Fruit fly (Drosophila melanogaster): ENCODE results near the gene CycE.

The CycE gene

DNA sequence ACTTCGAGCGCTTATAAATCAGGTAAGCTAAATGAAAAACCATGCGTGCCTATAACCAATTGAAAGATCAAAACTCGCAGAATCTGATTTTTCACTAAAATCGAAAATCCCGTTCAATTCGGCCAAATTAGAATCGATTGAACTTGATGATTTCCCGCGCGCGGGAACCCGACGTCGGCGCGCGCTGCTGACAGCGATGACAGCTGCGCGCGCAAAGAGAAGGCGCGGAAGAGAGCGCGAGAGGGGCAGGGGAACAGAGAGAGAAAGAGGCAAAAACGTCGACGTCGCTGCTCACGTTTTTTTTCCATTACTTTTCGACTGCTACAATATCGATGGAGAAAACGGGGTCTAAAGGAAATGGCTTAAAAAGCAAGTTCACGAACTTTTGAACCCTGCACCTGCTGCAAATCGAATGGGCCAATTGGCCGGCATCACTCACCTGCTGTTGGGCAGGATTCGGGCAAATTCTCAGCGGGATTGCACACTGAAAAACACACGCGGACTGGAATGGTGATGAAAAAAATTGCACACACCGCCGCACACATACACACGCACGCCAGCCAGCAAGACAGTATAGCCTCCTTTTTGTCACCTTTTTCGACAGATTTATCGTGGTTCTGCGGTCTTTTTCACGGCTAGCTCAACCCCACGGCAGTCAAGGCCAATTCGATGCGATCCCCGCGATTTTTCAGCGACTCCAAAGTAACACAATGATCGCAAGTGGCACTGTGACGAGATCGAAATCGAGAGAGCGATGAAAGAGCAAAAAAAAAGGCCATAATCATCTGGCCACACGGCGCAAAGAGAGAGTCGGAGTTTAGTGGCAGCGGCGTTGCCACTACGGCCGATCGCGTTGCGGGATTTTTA is at the start of gene CycE:
Gene CycE (minus strand): TSS at position 757 of the 867 bp plus-strand sequence.
- no peak for TF ChIP-seq noc (tag; optimal IDR thresholded peaks at IDR 0.05)

DNA sequence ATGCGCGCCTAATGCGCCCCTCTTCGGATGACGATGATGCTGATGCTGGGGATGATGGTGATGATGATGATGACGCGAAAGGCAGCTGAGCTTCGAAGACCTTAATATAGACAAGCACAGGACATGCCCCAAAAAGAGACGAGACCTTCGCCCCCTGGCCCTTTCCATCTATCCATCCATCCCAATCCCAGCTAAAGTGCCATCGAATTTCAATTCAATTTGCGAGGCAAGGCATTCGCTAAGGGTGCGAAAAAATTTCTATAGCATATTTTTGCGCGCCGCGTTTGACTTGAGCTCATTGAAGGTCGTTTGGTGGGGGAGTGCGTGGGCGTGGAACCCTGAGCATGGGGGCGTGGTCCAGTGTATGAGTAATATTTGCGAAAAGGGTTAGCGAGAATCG is 48.4 kb upstream of the CycE start:
- no peak for TF ChIP-seq noc (tag; optimal IDR thresholded peaks at IDR 0.05)

DNA sequence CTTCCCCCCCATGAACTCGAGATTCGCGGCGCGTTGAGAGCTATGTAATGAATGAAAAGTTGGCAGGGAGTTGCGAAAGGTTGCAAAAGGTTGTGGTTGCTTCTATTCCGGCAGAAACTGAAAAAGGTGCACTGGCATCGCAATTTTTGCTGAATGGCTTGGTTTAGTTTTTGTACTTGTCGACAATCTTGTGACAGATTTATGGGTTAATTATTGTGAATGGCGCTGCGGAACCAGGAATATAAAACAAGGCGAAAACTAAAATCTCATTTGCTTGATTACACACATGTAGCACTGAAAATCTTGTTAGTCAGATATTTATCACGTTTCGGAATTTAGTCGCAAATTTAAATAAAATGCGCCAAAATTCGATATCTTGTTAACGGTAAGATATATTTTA is 35.8 kb upstream of the CycE start, which contains the start of gene t-Grip91:
Gene t-Grip91 (plus strand): TSS at position 301 of the 400 bp plus-strand sequence.
- TF ChIP-seq noc (tag; optimal IDR thresholded peaks at IDR 0.05): no peak

DNA sequence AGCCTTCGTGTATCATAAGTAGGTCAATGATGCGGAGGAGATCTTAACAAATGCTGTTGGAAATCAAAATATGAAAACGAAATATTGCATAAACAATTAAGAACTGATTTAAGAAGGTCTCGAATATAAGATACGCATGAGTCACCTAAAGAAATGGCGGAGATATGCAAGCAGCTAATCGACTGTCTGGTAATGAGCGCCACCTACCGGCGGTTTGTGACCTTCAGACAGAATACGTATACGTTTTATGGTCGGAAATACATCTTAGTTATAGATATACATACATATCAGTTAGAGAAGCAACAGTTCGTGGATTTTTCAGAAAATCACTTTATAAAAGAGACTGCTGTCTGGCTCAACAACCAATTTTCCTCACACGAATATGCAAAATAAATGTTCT is 35.0 kb upstream of the CycE start:
- TF ChIP-seq noc (tag; optimal IDR thresholded peaks at IDR 0.05): no peak

DNA sequence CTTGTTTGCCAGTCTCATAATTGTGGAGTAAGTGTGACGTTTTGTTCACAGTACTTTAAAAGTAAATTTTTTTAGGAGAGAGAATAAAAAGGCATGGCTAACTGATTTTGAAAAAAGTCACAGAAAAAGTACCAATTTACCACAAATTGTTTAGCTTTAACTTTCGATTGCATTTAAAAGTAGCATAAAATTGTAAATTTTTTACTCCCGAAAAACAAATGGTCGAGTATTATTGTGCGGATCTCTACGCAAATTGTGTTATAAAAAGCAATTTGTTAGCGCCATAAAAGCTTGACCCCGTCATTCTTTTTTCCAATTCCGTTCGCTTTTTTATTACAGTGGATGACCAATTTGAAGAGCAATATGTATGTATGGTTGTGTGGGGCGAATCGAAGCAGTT is 28.8 kb upstream of the CycE start, which contains the start of gene CG43760:
Gene CG43760 (minus strand): TSS at position 101 of the 400 bp plus-strand sequence.
- TF ChIP-seq noc (tag; optimal IDR thresholded peaks at IDR 0.05): no peak

DNA sequence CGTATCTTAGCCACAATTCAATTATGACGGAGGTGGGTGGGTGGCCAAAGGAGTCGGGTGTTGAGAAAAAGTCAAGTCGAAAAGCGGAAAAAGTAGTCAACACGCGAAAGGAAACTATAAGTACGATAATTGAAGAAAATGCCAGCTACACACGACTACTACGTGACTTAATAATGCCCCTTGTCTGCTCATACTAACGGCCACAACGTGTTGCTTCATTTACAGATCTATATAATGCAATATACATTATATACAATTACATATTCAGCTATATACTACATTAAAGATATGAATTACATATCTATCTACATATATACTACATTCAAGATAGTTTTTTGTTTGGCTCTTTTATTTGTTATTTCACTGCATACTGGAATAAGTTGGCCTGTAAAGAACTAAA is 25.1 kb upstream of the CycE start, which contains the start of gene CG31826:
Gene CG31826 (minus strand): TSS at position 101 of the 400 bp plus-strand sequence.
- TF ChIP-seq noc (tag; optimal IDR thresholded peaks at IDR 0.05): no peak

DNA sequence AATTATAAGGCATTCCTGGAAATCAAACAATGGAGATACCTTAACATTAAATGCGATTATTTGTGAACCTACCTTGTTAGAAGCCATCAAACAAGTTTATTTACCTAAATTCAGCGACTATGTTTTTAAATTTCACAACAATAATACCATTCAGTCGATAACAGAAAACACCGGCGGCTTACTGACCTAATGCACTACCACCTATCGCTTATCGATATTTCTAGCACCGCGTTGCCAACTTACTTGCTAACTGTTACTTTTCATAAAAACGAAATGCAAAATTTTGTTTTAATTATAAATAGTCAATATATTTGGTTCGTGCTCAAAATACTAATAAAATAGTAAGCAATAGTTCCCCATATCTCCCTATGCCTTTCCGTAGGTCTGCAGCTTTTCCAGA is 23.0 kb upstream of the CycE start, which contains the start of gene Ku80:
Gene Ku80 (minus strand): TSS at position 182 of the 400 bp plus-strand sequence.
- TF ChIP-seq noc (tag; optimal IDR thresholded peaks at IDR 0.05): no peak

DNA sequence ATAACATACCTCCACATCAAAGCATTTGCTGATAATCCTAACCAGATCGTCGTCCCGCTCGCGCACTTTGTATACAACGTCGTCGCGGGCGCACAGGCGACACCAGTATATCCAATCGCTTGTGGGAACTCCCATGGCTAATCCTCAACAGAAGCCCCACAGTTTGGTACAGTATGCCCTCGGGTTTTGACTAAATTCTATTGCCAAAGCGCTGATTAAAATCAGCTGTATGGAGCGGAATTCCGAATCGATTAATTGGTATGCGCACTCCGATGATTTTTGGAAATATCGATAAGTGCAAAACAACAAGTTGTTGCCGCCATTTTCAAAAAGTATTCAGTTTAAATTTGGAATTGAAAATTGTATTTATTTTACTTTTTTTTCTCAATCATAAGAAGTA is 20.1 kb upstream of the CycE start, which contains the start of gene wek:
Gene wek (minus strand): TSS at position 253 of the 400 bp plus-strand sequence.
- TF ChIP-seq noc (tag; optimal IDR thresholded peaks at IDR 0.05): no peak

DNA sequence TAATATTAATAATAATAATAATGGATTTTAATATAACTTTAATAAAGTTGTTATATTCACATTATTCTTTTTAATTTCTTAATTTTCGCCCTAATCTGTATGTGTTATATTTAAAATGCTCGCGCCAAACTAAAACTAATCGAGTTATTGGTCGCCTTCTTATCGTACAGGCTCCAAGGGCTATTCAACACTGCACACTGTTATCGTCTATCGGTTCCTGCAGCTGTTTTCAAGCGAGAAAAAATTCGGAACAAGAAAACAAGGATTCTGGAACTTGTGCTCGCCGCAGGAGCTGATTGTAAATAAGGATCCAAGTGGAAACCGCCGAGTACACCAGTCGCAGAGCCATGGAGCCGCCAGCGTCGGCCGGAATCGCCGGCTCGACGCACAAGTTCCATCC is 16.1 kb upstream of the CycE start, which contains the start of gene CG3793:
Gene CG3793 (plus strand): TSS at position 192 of the 400 bp plus-strand sequence.
- no peak for TF ChIP-seq noc (tag; optimal IDR thresholded peaks at IDR 0.05)

DNA sequence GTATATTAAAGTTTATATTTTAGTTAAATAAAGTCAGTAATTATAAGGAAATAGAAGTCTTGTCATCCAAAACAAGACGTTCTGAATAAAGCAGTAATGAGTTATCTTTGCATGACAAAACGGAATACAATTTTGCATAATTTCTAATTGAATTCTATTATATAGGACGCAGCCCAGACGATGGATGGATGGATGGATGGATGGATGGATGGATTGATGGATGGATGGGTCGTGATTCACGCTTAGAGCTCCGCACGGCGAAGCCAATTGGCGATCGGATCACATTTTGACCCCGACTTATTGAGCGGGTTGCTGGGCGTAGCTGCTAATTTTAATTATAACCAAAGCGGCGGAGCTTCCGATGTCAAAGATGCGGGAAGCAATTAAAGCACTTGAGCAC is 15.5 kb upstream of the CycE start:
- no peak for TF ChIP-seq noc (tag; optimal IDR thresholded peaks at IDR 0.05)

DNA sequence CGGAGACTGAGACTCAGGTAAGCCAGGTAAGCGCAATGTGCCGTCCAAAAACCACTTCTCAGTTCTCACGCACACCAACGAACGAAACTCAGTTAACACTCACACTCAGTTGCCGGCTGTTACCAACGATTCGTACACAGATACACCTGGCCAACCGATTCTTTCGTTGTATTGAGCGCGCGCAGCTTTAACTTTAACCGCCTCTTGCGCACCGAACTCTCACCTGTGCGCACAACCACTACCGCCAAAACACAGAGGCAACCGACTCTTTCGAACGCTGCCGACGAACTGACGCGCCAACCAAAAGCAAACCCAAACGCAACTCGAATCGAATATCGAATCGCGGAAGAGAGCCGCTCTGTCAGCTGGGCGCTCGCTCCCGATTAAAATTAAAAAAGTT is 14.5 kb upstream of the CycE start, which contains the start of gene Gli:
Gene Gli (minus strand): TSS at position 293 of the 400 bp plus-strand sequence.
- TF ChIP-seq noc (tag; optimal IDR thresholded peaks at IDR 0.05): no peak

DNA sequence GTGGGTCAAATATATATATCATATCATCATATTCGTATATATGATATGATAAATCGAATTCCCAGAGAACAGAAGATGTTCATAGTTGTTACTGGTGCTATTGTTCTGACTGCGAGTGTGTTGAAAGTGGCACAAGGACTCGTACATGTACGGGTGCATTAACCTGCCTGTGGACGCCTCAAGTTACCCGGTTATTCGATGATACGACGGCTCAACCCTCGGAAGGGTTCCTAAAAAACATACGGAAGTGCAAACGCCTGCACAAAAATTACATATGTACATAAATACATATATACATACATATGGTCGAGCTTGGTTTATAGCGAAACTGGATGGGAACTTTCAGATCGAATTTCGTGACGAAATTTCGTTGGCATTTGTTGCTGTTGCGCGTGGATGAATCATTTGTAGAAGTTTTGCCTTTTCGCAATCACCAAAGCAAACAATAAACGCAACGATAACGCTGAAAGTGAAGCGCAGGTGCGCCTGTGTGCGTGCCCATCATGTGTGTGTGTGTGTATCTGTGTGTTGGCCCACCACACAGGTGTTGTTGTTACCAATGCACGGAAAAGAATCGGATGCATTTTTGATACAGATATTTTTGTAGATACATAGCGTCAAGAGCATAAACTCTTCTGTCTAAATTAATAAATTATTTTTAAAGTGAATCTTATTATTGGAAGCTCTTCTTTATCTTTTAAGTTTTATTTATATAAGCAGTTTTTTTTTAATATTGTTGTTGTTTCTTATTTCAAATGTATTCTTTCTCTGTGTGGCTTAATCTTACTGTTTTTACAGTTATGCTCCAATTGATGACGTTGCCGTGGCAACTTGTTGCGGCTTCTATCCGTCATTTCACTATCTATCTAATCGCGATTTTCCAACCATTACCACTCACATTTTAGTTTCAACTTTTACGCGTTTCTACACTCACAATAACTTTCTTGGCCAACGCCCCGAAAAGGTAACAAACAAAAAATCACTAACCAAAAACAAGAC is 13.8 kb upstream of the CycE start:
- peak; percentile 53 for TF ChIP-seq noc (tag; optimal IDR thresholded peaks at IDR 0.05)

DNA sequence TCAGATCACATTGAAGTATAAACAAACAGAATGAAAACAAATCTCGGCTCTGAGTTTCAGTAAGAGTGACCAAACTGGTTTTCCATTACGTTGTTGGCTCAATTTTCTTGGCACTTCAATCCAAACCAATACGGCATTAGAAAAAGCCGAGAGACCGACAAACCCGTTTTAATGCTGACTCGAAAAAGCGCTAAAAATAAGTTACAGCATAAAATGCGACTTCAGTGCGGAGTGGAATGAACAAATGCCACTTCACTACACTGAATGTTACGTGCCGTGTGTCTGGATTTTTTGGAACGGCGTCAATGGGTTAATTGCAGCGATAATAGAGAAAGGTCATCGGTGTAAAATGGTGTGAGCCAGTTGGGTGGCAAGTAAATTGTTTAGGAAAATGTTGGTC is 12.7 kb upstream of the CycE start:
- no peak for TF ChIP-seq noc (tag; optimal IDR thresholded peaks at IDR 0.05)

DNA sequence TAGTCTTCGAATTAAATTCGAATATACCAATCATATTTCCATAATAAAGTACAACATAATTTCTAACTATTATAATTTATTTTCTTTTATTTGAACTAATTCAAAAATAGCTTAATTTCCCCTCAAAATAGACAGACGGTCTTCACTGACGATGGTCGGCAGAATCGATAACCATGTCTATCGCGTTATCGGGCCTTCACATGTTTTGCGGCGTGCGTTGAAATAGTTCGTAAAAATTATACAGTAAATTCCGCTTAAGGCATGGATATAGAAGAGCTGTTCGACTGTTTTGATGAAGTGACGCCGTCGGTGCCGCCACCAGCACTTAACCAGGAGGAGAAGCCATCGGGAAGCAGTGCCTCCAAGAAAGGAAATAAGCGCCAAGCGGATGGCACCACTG is 4.1 kb upstream of the CycE start, which contains the start of gene Mtr4:
Gene Mtr4 (plus strand): TSS at position 168 of the 400 bp plus-strand sequence.
- no peak for TF ChIP-seq noc (tag; optimal IDR thresholded peaks at IDR 0.05)

DNA sequence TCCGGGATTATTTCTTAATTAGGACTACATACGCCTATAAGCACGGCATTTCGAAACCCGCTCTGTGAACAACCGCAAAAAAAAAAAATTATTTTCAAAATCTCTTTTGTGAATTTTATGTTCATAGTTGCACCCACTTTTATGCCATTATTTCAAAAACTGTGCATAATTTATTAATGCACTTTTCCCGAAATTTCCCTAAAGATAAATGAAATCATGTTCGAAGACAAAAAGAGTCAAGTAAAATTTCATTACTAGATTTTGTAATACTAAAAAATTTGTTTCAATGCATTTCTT is 3.3 kb upstream of the CycE start:
- TF ChIP-seq noc (tag; optimal IDR thresholded peaks at IDR 0.05): no peak

Measured in whole organism, larva.